Fruit fly (Drosophila melanogaster) whole organism, embryonic: ENCODE data around the gene CG32236.

Experiments
- Adf1 ChIP-seq: fragments of 200-800 bp; sonication (Bioruptor generic); IDR thresholded peaks from 2 replicates; pipeline ENCODE4 v1.3.6; 2022; ENCODE audit warnings: missing biosample characterization, missing genetic modification characterization
- BtbVII ChIP-seq: fragments of 200-800 bp; sonication (Bioruptor generic); optimal IDR thresholded peaks from 3 replicates; lab custom pipeline; 2017; ENCODE audit warnings: missing biosample characterization, mild to moderate bottlenecking, missing genetic modification characterization
- CG10462 ChIP-seq: fragments of 200-800 bp; sonication (Bioruptor generic); optimal IDR thresholded peaks from 2 replicates; lab custom pipeline; 2016; ENCODE audit warnings: missing biosample characterization, missing genetic modification characterization
- CG11456 ChIP-seq: fragments of 200-800 bp; sonication (Bioruptor generic); IDR thresholded peaks from 3 replicates; pipeline ENCODE4 v1.3.6; 2022; ENCODE audit warnings: missing biosample characterization, missing genetic modification characterization
- CG12219 ChIP-seq: fragments of 200-800 bp; sonication (Bioruptor generic); optimal IDR thresholded peaks from 3 replicates; lab custom pipeline; 2018; ENCODE audit warnings: missing biosample characterization, mild to moderate bottlenecking, missing genetic modification characterization
- CG12942 ChIP-seq: fragments of 200-800 bp; sonication (Bioruptor generic); optimal IDR thresholded peaks from 3 replicates; lab custom pipeline; 2016; ENCODE audit warnings: missing biosample characterization, missing genetic modification characterization
- CG13624 ChIP-seq: fragments of 200-800 bp; sonication (Bioruptor generic); optimal IDR thresholded peaks from 2 replicates; lab custom pipeline; 2016; ENCODE audit warnings: missing biosample characterization, missing genetic modification characterization
- CG14014 ChIP-seq: fragments of 200-800 bp; sonication (Bioruptor generic); IDR thresholded peaks from 2 replicates; pipeline ENCODE4 v1.3.6; 2022; ENCODE audit warnings: missing biosample characterization, missing genetic modification characterization
- CG14050 ChIP-seq: fragments of 200-800 bp; sonication (Bioruptor generic); IDR thresholded peaks from 3 replicates; pipeline ENCODE4 v1.3.6; 2022; ENCODE audit warnings: missing biosample characterization, missing genetic modification characterization
- CG14667 ChIP-seq: fragments of 200-800 bp; sonication (Bioruptor generic); IDR thresholded peaks from 2 replicates; pipeline ENCODE4 v1.3.6; 2022; ENCODE audit warnings: missing biosample characterization, missing genetic modification characterization
- CG14860 ChIP-seq: fragments of 200-800 bp; sonication (Bioruptor generic); IDR thresholded peaks from 3 replicates; pipeline ENCODE4 v1.3.6; 2022; ENCODE audit warnings: missing biosample characterization, missing genetic modification characterization; ENCODE audit not compliant: partially characterized antibody
- CG14965 ChIP-seq: fragments of 200-800 bp; sonication (Bioruptor generic); optimal IDR thresholded peaks from 2 replicates; lab custom pipeline; 2016; ENCODE audit warnings: missing biosample characterization, missing genetic modification characterization, borderline replicate concordance
- CG15073 ChIP-seq: fragments of 200-800 bp; sonication (Bioruptor generic); optimal IDR thresholded peaks from 2 replicates; lab custom pipeline; 2016; ENCODE audit warnings: missing biosample characterization, missing genetic modification characterization
- CG15479 ChIP-seq: fragments of 200-800 bp; sonication (Bioruptor generic); optimal IDR thresholded peaks from 3 replicates; lab custom pipeline; 2019; ENCODE audit warnings: missing biosample characterization, mild to moderate bottlenecking, missing genetic modification characterization, moderate library complexity
- CG15601 ChIP-seq: fragments of 200-800 bp; sonication (Bioruptor generic); optimal IDR thresholded peaks from 3 replicates; lab custom pipeline; 2019; ENCODE audit warnings: missing biosample characterization, mild to moderate bottlenecking, missing genetic modification characterization, moderate library complexity
- CG1647 ChIP-seq: fragments of 200-800 bp; sonication (Bioruptor generic); optimal IDR thresholded peaks from 3 replicates; lab custom pipeline; 2016; ENCODE audit warnings: missing biosample characterization, missing genetic modification characterization
- CG3407 ChIP-seq: fragments of 200-800 bp; sonication (Bioruptor generic); optimal IDR thresholded peaks from 2 replicates; lab custom pipeline; 2018; ENCODE audit warnings: missing biosample characterization, mild to moderate bottlenecking, missing genetic modification characterization
- CG4328 ChIP-seq: fragments of 200-800 bp; sonication (Bioruptor generic); optimal IDR thresholded peaks from 3 replicates; lab custom pipeline; 2017; ENCODE audit warnings: missing biosample characterization, missing genetic modification reagents, missing genetic modification characterization
- CG43689 ChIP-seq: fragments of 200-800 bp; sonication (Bioruptor generic); IDR thresholded peaks from 2 replicates; pipeline ENCODE4 v1.3.6; 2022; ENCODE audit warnings: missing biosample characterization, missing genetic modification characterization
- CG4820 ChIP-seq: fragments of 200-800 bp; sonication (Bioruptor generic); optimal IDR thresholded peaks from 3 replicates; lab custom pipeline; 2016; ENCODE audit warnings: missing biosample characterization, missing genetic modification characterization
- CG4854 ChIP-seq: fragments of 200-800 bp; sonication (Bioruptor generic); optimal IDR thresholded peaks from 2 replicates; lab custom pipeline; 2016; ENCODE audit warnings: missing biosample characterization, missing genetic modification characterization, inconsistent platforms
- CG7786 ChIP-seq: fragments of 200-800 bp; sonication (Bioruptor generic); optimal IDR thresholded peaks from 2 replicates; lab custom pipeline; 2016; ENCODE audit warnings: missing biosample characterization, missing genetic modification characterization
- CG8089 ChIP-seq: fragments of 200-800 bp; sonication (Bioruptor generic); optimal IDR thresholded peaks from 3 replicates; lab custom pipeline; 2016; ENCODE audit warnings: missing biosample characterization, missing genetic modification characterization
- CG8478 ChIP-seq: fragments of >200 bp; optimal IDR thresholded peaks from 2 replicates; lab custom pipeline; 2018
- CG9797 ChIP-seq: fragments of 200-800 bp; sonication (Bioruptor generic); optimal IDR thresholded peaks from 3 replicates; lab custom pipeline; 2018; ENCODE audit warnings: missing biosample characterization, mild to moderate bottlenecking, missing genetic modification characterization
- CHES-1-like ChIP-seq: fragments of 200-800 bp; sonication (Bioruptor generic); optimal IDR thresholded peaks from 2 replicates; lab custom pipeline; 2016; ENCODE audit warnings: missing biosample characterization, missing genetic modification characterization
- CrebB ChIP-seq: fragments of 200-800 bp; sonication (Bioruptor generic); optimal IDR thresholded peaks from 3 replicates; lab custom pipeline; 2018; ENCODE audit warnings: missing biosample characterization, mild to moderate bottlenecking, missing genetic modification characterization
- Deaf1 ChIP-seq: fragments of 200-800 bp; optimal IDR thresholded peaks from 3 replicates; lab custom pipeline; 2019; ENCODE audit warnings: missing biosample characterization, mild to moderate bottlenecking, missing genetic modification characterization, moderate library complexity
- ERR ChIP-seq: fragments of 200-800 bp; sonication (Bioruptor generic); optimal IDR thresholded peaks from 2 replicates; lab custom pipeline; 2016; ENCODE audit warnings: missing biosample characterization, missing genetic modification characterization
- Hr78 ChIP-seq, 2 experiments: fragments of 200-800 bp in 1 of 2; fragments of >200 bp in 1 of 2; sonication (Bioruptor generic) in 1 of 2; optimal IDR thresholded peaks; 2 replicates each; lab custom pipeline; 2017 to 2019; ENCODE audit warnings: missing biosample characterization in 2 of 2, missing genetic modification characterization in 2 of 2, mild to moderate bottlenecking in 1 of 2, moderate library complexity in 1 of 2
- Mes4 ChIP-seq: fragments of 200-800 bp; sonication (Bioruptor generic); optimal IDR thresholded peaks from 2 replicates; lab custom pipeline; 2016; ENCODE audit warnings: missing biosample characterization, missing genetic modification characterization
- Nf-YA ChIP-seq: fragments of 200-800 bp; sonication (Bioruptor generic); IDR thresholded peaks from 2 replicates; pipeline ENCODE4 v1.3.6; 2022; ENCODE audit warnings: missing biosample characterization, missing genetic modification characterization
- NfI ChIP-seq: fragments of 200-800 bp; sonication (Bioruptor generic); optimal IDR thresholded peaks from 3 replicates; lab custom pipeline; 2018; ENCODE audit warnings: missing biosample characterization, mild to moderate bottlenecking, missing genetic modification characterization, moderate library complexity
- Ravus ChIP-seq: fragments of 200-800 bp; sonication (Bioruptor generic); IDR thresholded peaks from 2 replicates; pipeline ENCODE4 v1.3.6; 2022; ENCODE audit warnings: missing biosample characterization, missing genetic modification characterization
- Sry-β ChIP-seq: fragments of 200-800 bp; sonication (Bioruptor generic); optimal IDR thresholded peaks from 2 replicates; lab custom pipeline; 2018; ENCODE audit warnings: missing biosample characterization, mild to moderate bottlenecking, missing genetic modification characterization, moderate library complexity
- dm ChIP-seq: fragments of 200-800 bp; sonication (Bioruptor generic); optimal IDR thresholded peaks from 3 replicates; lab custom pipeline; 2016; ENCODE audit warnings: missing biosample characterization, missing genetic modification characterization
- gcm2 ChIP-seq: fragments of 200-800 bp; sonication (Bioruptor generic); optimal IDR thresholded peaks from 2 replicates; lab custom pipeline; 2016; ENCODE audit warnings: missing biosample characterization, missing genetic modification characterization
- gfzf ChIP-seq: fragments of 200-800 bp; sonication (Bioruptor generic); optimal IDR thresholded peaks from 2 replicates; lab custom pipeline; 2016; ENCODE audit warnings: missing biosample characterization, mild to moderate bottlenecking, missing genetic modification characterization, moderate library complexity
- h ChIP-seq: fragments of >200 bp; optimal IDR thresholded peaks from 2 replicates; lab custom pipeline; 2017
- pho ChIP-seq: fragments of 200-800 bp; sonication (Bioruptor generic); optimal IDR thresholded peaks from 2 replicates; lab custom pipeline; 2016; ENCODE audit warnings: missing biosample characterization, missing genetic modification characterization
- pita ChIP-seq: fragments of 200-800 bp; sonication (Bioruptor generic); optimal IDR thresholded peaks from 2 replicates; lab custom pipeline; 2017; ENCODE audit warnings: missing biosample characterization, mild to moderate bottlenecking, missing genetic modification characterization
- pros ChIP-seq: fragments of 200-800 bp; sonication (Bioruptor generic); optimal IDR thresholded peaks from 3 replicates; lab custom pipeline; 2019; ENCODE audit warnings: missing biosample characterization, mild to moderate bottlenecking, missing genetic modification characterization, moderate library complexity
- sc ChIP-seq, 3 experiments: fragments of >200 bp in 2 of 3; fragments of 200-800 bp in 1 of 3; sonication (Bioruptor generic) in 1 of 3; optimal IDR thresholded peaks; 2 replicates in 2 of 3; 3 replicates in 1 of 3; lab custom pipeline; 2017; ENCODE audit warnings: mild to moderate bottlenecking in 1 of 3, missing biosample characterization in 1 of 3, missing genetic modification characterization in 1 of 3, missing genetic modification reagents in 1 of 3
- slp2 ChIP-seq: fragments of 200-800 bp; sonication (Bioruptor generic); optimal IDR thresholded peaks from 2 replicates; lab custom pipeline; 2016; ENCODE audit warnings: missing biosample characterization, missing genetic modification characterization
- sqz ChIP-seq: fragments of 200-800 bp; sonication (Bioruptor generic); optimal IDR thresholded peaks from 3 replicates; lab custom pipeline; 2018; ENCODE audit warnings: missing biosample characterization, mild to moderate bottlenecking, missing genetic modification characterization
- tin ChIP-seq: fragments of 200-800 bp; sonication (Bioruptor generic); optimal IDR thresholded peaks from 3 replicates; lab custom pipeline; 2016; ENCODE audit warnings: missing biosample characterization, missing genetic modification characterization
- tll ChIP-seq, 2 experiments: fragments of 200-800 bp in 1 of 2; fragments of >200 bp in 1 of 2; sonication (Bioruptor generic) in 1 of 2; optimal IDR thresholded peaks; 2 replicates each; lab custom pipeline; 2017 to 2019; ENCODE audit warnings: missing biosample characterization in 2 of 2, missing genetic modification characterization in 2 of 2, mild to moderate bottlenecking in 1 of 2, moderate library complexity in 1 of 2
- vnd ChIP-seq: fragments of 200-800 bp; sonication (Bioruptor generic); IDR thresholded peaks from 3 replicates; pipeline ENCODE4 v1.3.6; 2022; ENCODE audit warnings: missing biosample characterization, missing genetic modification characterization; ENCODE audit not compliant: partially characterized antibody
- wor ChIP-seq: fragments of 200-800 bp; sonication (Bioruptor generic); IDR thresholded peaks from 2 replicates; pipeline ENCODE4 v1.3.6; 2022; ENCODE audit warnings: missing biosample characterization, missing genetic modification characterization
- yki ChIP-seq: fragments of >200 bp; optimal IDR thresholded peaks from 3 replicates; lab custom pipeline; 2018

The CG32236 gene

DNA sequence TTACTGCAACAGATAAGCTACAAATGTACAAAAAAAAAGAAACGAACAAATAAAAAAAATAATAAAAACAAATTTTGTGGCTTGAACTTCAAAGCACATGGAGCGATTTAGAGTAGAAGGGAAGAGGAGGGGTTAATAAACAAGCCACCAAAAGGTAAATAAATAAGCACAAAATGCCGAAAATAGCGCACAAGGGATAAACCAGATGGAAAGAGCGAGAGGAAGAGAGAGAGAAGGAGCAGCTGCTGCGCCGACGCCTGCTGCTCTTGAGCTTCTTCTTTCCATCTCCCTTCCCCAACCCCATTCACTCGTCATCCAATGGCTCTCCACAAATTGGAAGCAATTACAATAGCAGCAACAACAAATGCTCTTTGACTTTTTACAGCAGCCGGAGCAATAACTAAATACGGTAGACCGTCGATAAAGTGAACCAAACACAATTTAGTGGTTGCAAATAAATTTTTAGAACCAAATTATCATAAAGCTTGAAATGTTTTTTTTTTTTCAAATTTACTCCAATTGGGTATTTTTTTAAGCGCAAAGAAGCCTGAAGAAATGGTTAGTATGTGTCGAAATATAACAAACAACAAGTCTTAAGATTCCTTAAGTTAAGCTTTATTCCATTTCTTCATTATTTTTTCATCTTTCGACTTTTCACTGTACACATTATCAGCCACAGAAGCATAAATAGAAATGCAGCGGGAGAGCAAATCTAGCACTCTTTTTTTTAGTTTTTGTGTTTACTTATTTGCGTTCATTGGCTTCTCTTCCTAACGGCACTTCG, 42.6 kb downstream of the CG32236 start (continued):
- peak; percentile 65 for TF ChIP-seq CG14965 (GFP tag; lab: Kevin White, UChicago)
- TF ChIP-seq NfI (GFP tag; lab: Kevin White, UChicago), result peak; percentile 91
- peak; percentile 71 for TF ChIP-seq ERR (GFP tag; lab: Kevin White, UChicago)
- TF ChIP-seq Sry-β, result no peak
- TF ChIP-seq CG8089 (GFP tag; lab: Kevin White, UChicago), result peak; percentile 82
- peak; percentile 21 for TF ChIP-seq Ravus (GFP tag; lab: Robert Waterston, UW)
- TF ChIP-seq sqz (GFP tag; lab: Kevin White, UChicago), result peak; percentile 84
- TF ChIP-seq Adf1 (GFP tag; lab: Robert Waterston, UW), result peak; percentile 19; the same call in 1 of the 2 replicates
- peak; percentile 90 for TF ChIP-seq CG4820 (GFP tag; lab: Kevin White, UChicago)
- TF ChIP-seq CG11456 (GFP tag; lab: Robert Waterston, UW), result peak; percentile 72
- TF ChIP-seq CG14860 (GFP tag; lab: Robert Waterston, UW), result no peak
- TF ChIP-seq CG9797 (GFP tag; lab: Kevin White, UChicago), result no peak
- TF ChIP-seq CG15601 (tag; lab: Kevin White, UChicago), result peak; percentile 85
- no peak for TF ChIP-seq yki (lab: Kevin White, UChicago)
- peak; percentile 80 for TF ChIP-seq CG12219 (GFP tag; lab: Kevin White, UChicago)
- TF ChIP-seq CG12942 (GFP tag; lab: Kevin White, UChicago), result peak; percentile 77
- peak; percentile 76 for TF ChIP-seq CG4328 (GFP tag; lab: Kevin White, UChicago)
- TF ChIP-seq sc (optimal IDR thresholded peaks at IDR 0.05; lab: Kevin White, UChicago), result no peak
- TF ChIP-seq sc (GFP tag; optimal IDR thresholded peaks at IDR 0.05; lab: Kevin White, UChicago), result peak; percentile 75
- no peak for TF ChIP-seq CG15073 (GFP tag; lab: Kevin White, UChicago)
- no peak for TF ChIP-seq tll (GFP tag; optimal IDR thresholded peaks at IDR 0.05; lab: Kevin White, UChicago)
- peak; percentile 77 for TF ChIP-seq CG10462 (GFP tag; lab: Kevin White, UChicago)
- peak; percentile 86 for TF ChIP-seq pho
- TF ChIP-seq CrebB, result peak; percentile 61
- TF ChIP-seq pros (GFP tag; lab: Kevin White, UChicago), result no peak
- TF ChIP-seq CG13624 (GFP tag; lab: Kevin White, UChicago), result peak; percentile 91
- TF ChIP-seq CHES-1-like (GFP tag; lab: Kevin White, UChicago), result peak; percentile 74
- TF ChIP-seq CG1647, result peak; percentile 75
- TF ChIP-seq CG43689 (GFP tag; lab: Robert Waterston, UW), result peak; percentile 74
- no peak for TF ChIP-seq pita
- TF ChIP-seq gcm2, result peak; percentile 74
- TF ChIP-seq CG14667 (GFP tag; lab: Robert Waterston, UW), result peak; percentile 66
- TF ChIP-seq slp2 (GFP tag; lab: Kevin White, UChicago), result peak; percentile 82
- TF ChIP-seq dm (GFP tag; lab: Kevin White, UChicago), result peak; percentile 61
- TF ChIP-seq BtbVII (GFP tag; lab: Kevin White, UChicago), result peak; percentile 76
- peak; percentile 83 for TF ChIP-seq CG14050 (GFP tag; lab: Robert Waterston, UW)
- peak; percentile 51 for TF ChIP-seq Deaf1 (tag; lab: Kevin White, UChicago)
- TF ChIP-seq tin, result peak; percentile 89
- TF ChIP-seq vnd (GFP tag; lab: Robert Waterston, UW), result no peak
- no peak for TF ChIP-seq CG8478 (lab: Kevin White, UChicago)
- peak; percentile 26 for TF ChIP-seq CG3407 (GFP tag; lab: Kevin White, UChicago)
- TF ChIP-seq Hr78 (GFP tag; optimal IDR thresholded peaks at IDR 0.05; lab: Kevin White, UChicago), result peak in 1 of 2 experiments; percentile 76
- peak; percentile 81 for TF ChIP-seq CG4854 (GFP tag; lab: Kevin White, UChicago)
- no peak for TF ChIP-seq gfzf (GFP tag; lab: Kevin White, UChicago)
- TF ChIP-seq CG15479 (GFP tag; lab: Kevin White, UChicago), result no peak
- TF ChIP-seq h, result no peak
- peak; percentile 88 for TF ChIP-seq CG14014 (GFP tag; lab: Robert Waterston, UW)
- TF ChIP-seq wor (GFP tag; lab: Robert Waterston, UW), result peak; percentile 83
- peak; percentile 87 for TF ChIP-seq CG7786 (GFP tag; lab: Kevin White, UChicago)
- TF ChIP-seq Mes4 (GFP tag; lab: Kevin White, UChicago), result peak; percentile 69
- peak; percentile 82 for TF ChIP-seq Nf-YA (GFP tag; lab: Robert Waterston, UW)
